Worm (Caenorhabditis elegans) whole organism, L4/young adult: ENCODE measurements around the gene C33C12.7.

Experiments used
- W03F9.2 ChIP-seq: fragments of 150-350 bp; optimal IDR thresholded peaks from 2 replicates; lab custom pipeline; 2014; ENCODE audit warnings: missing biosample characterization, missing genetic modification characterization
- him-1 ChIP-seq: sonication (generic microtip); optimal IDR thresholded peaks from 2 replicates; lab custom pipeline; 2016; ENCODE audit warnings: missing genotype, missing genetic modification reagents, missing genetic modification characterization, missing compliant biosample characterization

- TF ChIP-seq him-1 (tag; lab: Kevin White, UChicago) (no peak), W03F9.2 (tag; lab: Kevin White, UChicago) (no peak)
Observed at ce11 chrII:2138901-2139300, 36.4 kb downstream of the C33C12.7 start.
